Worm (Caenorhabditis elegans) whole organism, midembryonic: Measurements from ENCODE around the gene epg-6.

Experiments
- T22C8.4 ChIP-seq: fragments of 200-800 bp; sonication (Bioruptor generic); IDR thresholded peaks from 2 replicates; pipeline ENCODE4 v1.3.6; 2022; ENCODE audit warnings: missing genetic modification characterization, missing compliant biosample characterization
- cog-1 ChIP-seq: sonication (generic microtip); optimal IDR thresholded peaks from 2 replicates; lab custom pipeline; 2016; ENCODE audit warnings: missing genetic modification characterization, missing compliant biosample characterization
- flt-1 ChIP-seq: fragments of 200-800 bp; sonication (Bioruptor generic); IDR thresholded peaks from 2 replicates; pipeline ENCODE4 v1.3.6; 2022; ENCODE audit warnings: missing genetic modification characterization, missing compliant biosample characterization
- klf-2 ChIP-seq: fragments of 200-800 bp; sonication (Bioruptor generic); conservative IDR thresholded peaks from 2 replicates; pipeline ENCODE4 v1.3.6; 2022; ENCODE audit warnings: missing genetic modification reagents, missing genetic modification characterization, missing compliant biosample characterization
- med-1 ChIP-seq: sonication (generic microtip); optimal IDR thresholded peaks from 2 replicates; lab custom pipeline; 2017; ENCODE audit warnings: missing genetic modification characterization, mild to moderate bottlenecking, missing compliant biosample characterization, antibody characterized with exemption, missing genetic modification reagents; ENCODE audit not compliant: insufficient read depth
- ref-1 ChIP-seq: fragments of 200-800 bp; sonication (Bioruptor generic); conservative IDR thresholded peaks from 2 replicates; pipeline ENCODE4 v1.3.6; 2022; ENCODE audit warnings: missing genetic modification reagents, missing genetic modification characterization, missing compliant biosample characterization
- tab-1 ChIP-seq: fragments of 200-800 bp; sonication (Bioruptor generic); IDR thresholded peaks from 2 replicates; pipeline ENCODE4 v1.3.6; 2022; ENCODE audit warnings: missing genetic modification characterization, missing compliant biosample characterization
- ztf-23 ChIP-seq: fragments of 200-800 bp; sonication (Bioruptor generic); IDR thresholded peaks from 2 replicates; pipeline ENCODE4 v1.3.6; 2022; ENCODE audit warnings: missing genetic modification reagents, missing genetic modification characterization, missing compliant biosample characterization
- ztf-29 ChIP-seq: fragments of 200-800 bp; sonication (Bioruptor generic); IDR thresholded peaks from 2 replicates; pipeline ENCODE4 v1.3.6; 2022; ENCODE audit warnings: missing genetic modification reagents, missing genetic modification characterization, missing compliant biosample characterization

The epg-6 gene

ce11 chrIII:10583483-10583882, 16.5 kb downstream of the epg-6 start:
- TF ChIP-seq ref-1 (GFP tag; lab: Robert Waterston, UW) (no peak), cog-1 (tag; lab: Kevin White, UChicago) (no peak), flt-1 (no peak), tab-1 (GFP tag; lab: Robert Waterston, UW) (no peak), ztf-29 (no peak), med-1 (no peak), klf-2 (no peak)

- TF ChIP-seq ztf-29 (no peak), tab-1 (GFP tag; lab: Robert Waterston, UW) (no peak), ztf-23 (GFP tag; lab: Robert Waterston, UW) (no peak), flt-1 (no peak)
Measured at ce11 chrIII:10580206-10580605, 19.8 kb downstream of the epg-6 start.

ce11 chrIII:10578873-10579272, 21.1 kb downstream of the epg-6 start:
- TF ChIP-seq T22C8.4 (GFP tag; lab: Robert Waterston, UW) (no peak), flt-1 (no peak), ref-1 (GFP tag; lab: Robert Waterston, UW) (no peak), ztf-23 (GFP tag; lab: Robert Waterston, UW) (no peak), klf-2 (no peak), cog-1 (tag; lab: Kevin White, UChicago) (no peak), med-1 (no peak), ztf-29 (no peak), tab-1 (GFP tag; lab: Robert Waterston, UW) (no peak)

ce11 chrIII:10577782-10578181, 22.2 kb downstream of the epg-6 start:
- no peak for TF ChIP-seq T22C8.4 (GFP tag; lab: Robert Waterston, UW)
- no peak for TF ChIP-seq ztf-29
- TF ChIP-seq tab-1 (GFP tag; lab: Robert Waterston, UW), result no peak
- TF ChIP-seq ztf-23 (GFP tag; lab: Robert Waterston, UW), result no peak
- no peak for TF ChIP-seq klf-2
- TF ChIP-seq flt-1, result no peak
- TF ChIP-seq cog-1 (tag; lab: Kevin White, UChicago), result no peak
- no peak for TF ChIP-seq med-1
- no peak for TF ChIP-seq ref-1 (GFP tag; lab: Robert Waterston, UW)

- TF ChIP-seq med-1 (no peak), ztf-23 (GFP tag; lab: Robert Waterston, UW) (no peak), cog-1 (tag; lab: Kevin White, UChicago) (no peak), T22C8.4 (GFP tag; lab: Robert Waterston, UW) (no peak), flt-1 (no peak), ztf-29 (no peak), ref-1 (GFP tag; lab: Robert Waterston, UW) (no peak), tab-1 (GFP tag; lab: Robert Waterston, UW) (no peak), klf-2 (no peak)
Measured at ce11 chrIII:10575320-10575719, 24.7 kb downstream of the epg-6 start, which contains the start of gene Y45F3A.4. Gene Y45F3A.4, minus strand, starts transcription at chrIII:10575420.

- TF ChIP-seq cog-1 (tag; lab: Kevin White, UChicago), result no peak
- no peak for TF ChIP-seq ztf-23 (GFP tag; lab: Robert Waterston, UW)
- TF ChIP-seq klf-2, result no peak
- TF ChIP-seq ztf-29, result no peak
Measured at ce11 chrIII:10569246-10569645, 30.7 kb downstream of the epg-6 start.

ce11 chrIII:10565926-10566325, 34.1 kb downstream of the epg-6 start, which contains the start of gene acdh-11:
Gene acdh-11, plus strand, starts transcription at chrIII:10566258.
- no peak for TF ChIP-seq ref-1 (GFP tag; lab: Robert Waterston, UW)
- no peak for TF ChIP-seq klf-2
- no peak for TF ChIP-seq T22C8.4 (GFP tag; lab: Robert Waterston, UW)
- no peak for TF ChIP-seq tab-1 (GFP tag; lab: Robert Waterston, UW)
- TF ChIP-seq ztf-29, result no peak
- no peak for TF ChIP-seq med-1
- no peak for TF ChIP-seq cog-1 (tag; lab: Kevin White, UChicago)
- TF ChIP-seq flt-1, result no peak
- no peak for TF ChIP-seq ztf-23 (GFP tag; lab: Robert Waterston, UW)

- TF ChIP-seq flt-1, result no peak
- peak; percentile 70 for TF ChIP-seq T22C8.4 (GFP tag; lab: Robert Waterston, UW)
Measured at ce11 chrIII:10562542-10562941, 37.4 kb downstream of the epg-6 start.

- TF ChIP-seq ztf-23 (GFP tag; lab: Robert Waterston, UW), result no peak
- no peak for TF ChIP-seq med-1
- no peak for TF ChIP-seq cog-1 (tag; lab: Kevin White, UChicago)
- no peak for TF ChIP-seq ref-1 (GFP tag; lab: Robert Waterston, UW)
- TF ChIP-seq klf-2, result no peak
- no peak for TF ChIP-seq tab-1 (GFP tag; lab: Robert Waterston, UW)
- TF ChIP-seq flt-1, result no peak
- TF ChIP-seq ztf-29, result no peak
- TF ChIP-seq T22C8.4 (GFP tag; lab: Robert Waterston, UW), result no peak
Measured at ce11 chrIII:10561904-10562303, 38.1 kb downstream of the epg-6 start, which contains the start of gene Y45F3A.1. Gene Y45F3A.1, minus strand, starts transcription at chrIII:10561915.

ce11 chrIII:10560296-10560695, 39.7 kb downstream of the epg-6 start, which contains the start of gene rab-30:
Gene rab-30, plus strand, starts transcription at chrIII:10560596.
- TF ChIP-seq ztf-23 (GFP tag; lab: Robert Waterston, UW), result no peak
- TF ChIP-seq T22C8.4 (GFP tag; lab: Robert Waterston, UW), result no peak
- TF ChIP-seq flt-1, result no peak
- TF ChIP-seq med-1, result no peak
- no peak for TF ChIP-seq ztf-29
- no peak for TF ChIP-seq cog-1 (tag; lab: Kevin White, UChicago)
- no peak for TF ChIP-seq tab-1 (GFP tag; lab: Robert Waterston, UW)
- TF ChIP-seq ref-1 (GFP tag; lab: Robert Waterston, UW), result no peak
- TF ChIP-seq klf-2, result no peak

- TF ChIP-seq tab-1 (GFP tag; lab: Robert Waterston, UW), result no peak
- TF ChIP-seq ztf-23 (GFP tag; lab: Robert Waterston, UW), result no peak
- no peak for TF ChIP-seq T22C8.4 (GFP tag; lab: Robert Waterston, UW)
- no peak for TF ChIP-seq flt-1
- no peak for TF ChIP-seq ref-1 (GFP tag; lab: Robert Waterston, UW)
- TF ChIP-seq ztf-29, result no peak
- TF ChIP-seq cog-1 (tag; lab: Kevin White, UChicago), result no peak
- no peak for TF ChIP-seq klf-2
- TF ChIP-seq med-1, result no peak
Measured at ce11 chrIII:10557910-10558309, 42.1 kb downstream of the epg-6 start, which contains the start of gene T21C12.4. Gene T21C12.4, minus strand, starts transcription at chrIII:10558010.
